Worm (Caenorhabditis elegans) whole organism, L4 larva: Measurements from ENCODE around the gene T25E4.2.

Experiments used
- D1046.2 ChIP-seq: fragments of 200-800 bp; sonication (Bioruptor generic); IDR thresholded peaks from 2 replicates; pipeline ENCODE4 v1.3.6; 2022; ENCODE audit warnings: missing genetic modification characterization, missing compliant biosample characterization
- F10B5.3 ChIP-seq: sonication (generic microtip); optimal IDR thresholded peaks from 2 replicates; lab custom pipeline; 2016; ENCODE audit warnings: mild to moderate bottlenecking, missing genetic modification characterization, missing compliant biosample characterization
- F37D6.2 ChIP-seq: sonication (generic microtip); optimal IDR thresholded peaks from 2 replicates; lab custom pipeline; 2016; ENCODE audit warnings: mild to moderate bottlenecking, missing genetic modification characterization, missing compliant biosample characterization
- R02D3.7 ChIP-seq: fragments of 150-350 bp; sonication (generic microtip); optimal IDR thresholded peaks from 3 replicates; lab custom pipeline; 2014; ENCODE audit warnings: missing biosample characterization, missing genetic modification characterization
- T20F7.1 ChIP-seq: fragments of 200-800 bp; sonication (Bioruptor generic); optimal IDR thresholded peaks from 2 replicates; lab custom pipeline; 2018; ENCODE audit warnings: mild to moderate bottlenecking, missing genetic modification characterization, missing compliant biosample characterization
- Y75B8A.6 ChIP-seq: fragments of 200-800 bp; sonication (Bioruptor generic); IDR thresholded peaks from 2 replicates; pipeline ENCODE4 v1.3.6; 2022; ENCODE audit warnings: missing genetic modification reagents, missing genetic modification characterization, missing compliant biosample characterization
- ama-1 ChIP-seq: fragments of 150-350 bp; optimal IDR thresholded peaks from 2 replicates; lab custom pipeline; 2014; ENCODE audit warnings: inconsistent platforms, mixed read lengths
- arid-1 ChIP-seq: fragments of 200-800 bp; sonication (Bioruptor generic); conservative IDR thresholded peaks from 2 replicates; pipeline ENCODE4 v1.3.6; 2022; ENCODE audit warnings: missing genetic modification reagents, missing genetic modification characterization, missing compliant biosample characterization
- ceh-20 ChIP-seq: fragments of 200-800 bp; sonication (Bioruptor generic); IDR thresholded peaks from 2 replicates; pipeline ENCODE4 v1.3.6; 2022; ENCODE audit warnings: missing genetic modification reagents, missing genetic modification characterization, missing compliant biosample characterization
- ceh-82 ChIP-seq: sonication (generic microtip); optimal IDR thresholded peaks from 2 replicates; lab custom pipeline; 2017; ENCODE audit warnings: missing biosample characterization, missing genetic modification characterization
- cey-2 ChIP-seq: sonication (generic microtip); optimal IDR thresholded peaks from 3 replicates; lab custom pipeline; 2017; ENCODE audit warnings: missing genetic modification characterization, mild to moderate bottlenecking, missing compliant biosample characterization, antibody characterized with exemption, borderline replicate concordance; ENCODE audit not compliant: insufficient read depth
- ctbp-1 ChIP-seq: fragments of 200-800 bp; sonication (Bioruptor generic); IDR thresholded peaks from 2 replicates; pipeline ENCODE4 v1.3.6; 2022; ENCODE audit warnings: missing genetic modification reagents, missing genetic modification characterization, missing compliant biosample characterization
- daf-16 ChIP-seq, 3 experiments: sonication (generic microtip); optimal IDR thresholded peaks; 2 replicates each; lab custom pipeline; 2016 to 2017; ENCODE audit warnings: missing genetic modification characterization in 3 of 3, missing genetic modification reagents in 3 of 3, mild to moderate bottlenecking in 2 of 3, missing compliant biosample characterization in 2 of 3, missing biosample characterization in 1 of 3, moderate library complexity in 1 of 3
- dmd-9 ChIP-seq: fragments of 200-800 bp; sonication (Bioruptor generic); IDR thresholded peaks from 2 replicates; pipeline ENCODE4 v1.3.6; 2022; ENCODE audit warnings: missing genetic modification reagents, missing genetic modification characterization, missing compliant biosample characterization
- dve-1 ChIP-seq: sonication (generic microtip); optimal IDR thresholded peaks from 2 replicates; lab custom pipeline; 2017; ENCODE audit warnings: antibody characterized with exemption, mild to moderate bottlenecking, missing genetic modification characterization, missing compliant biosample characterization; ENCODE audit not compliant: insufficient read depth
- hif-1 ChIP-seq, 2 experiments: sonication (generic microtip); optimal IDR thresholded peaks; 2 replicates each; lab custom pipeline; 2016 to 2017; ENCODE audit warnings: missing compliant biosample characterization in 2 of 2, missing genetic modification characterization in 2 of 2, missing genetic modification reagents in 2 of 2, missing genotype in 2 of 2, mild to moderate bottlenecking in 1 of 2
- hlh-30 ChIP-seq: sonication (generic microtip); optimal IDR thresholded peaks from 2 replicates; lab custom pipeline; 2017; ENCODE audit warnings: antibody characterized with exemption, mild to moderate bottlenecking, missing genetic modification characterization, missing compliant biosample characterization; ENCODE audit not compliant: insufficient read depth
- lin-1 ChIP-seq: fragments of 200-800 bp; sonication (Bioruptor generic); IDR thresholded peaks from 2 replicates; pipeline ENCODE4 v1.3.6; 2022; ENCODE audit warnings: missing genetic modification reagents, missing genetic modification characterization, missing compliant biosample characterization
- lin-13 ChIP-seq: fragments of 150-350 bp; optimal IDR thresholded peaks from 2 replicates; lab custom pipeline; 2014; ENCODE audit warnings: missing biosample characterization, missing genetic modification reagents, missing genetic modification characterization
- lin-29 ChIP-seq: fragments of 200-800 bp; sonication (Bioruptor generic); IDR thresholded peaks from 2 replicates; pipeline ENCODE4 v1.3.6; 2022; ENCODE audit warnings: missing genetic modification reagents, missing genetic modification characterization, missing compliant biosample characterization
- lin-38 ChIP-seq: fragments of 200-800 bp; sonication (Bioruptor generic); IDR thresholded peaks from 2 replicates; pipeline ENCODE4 v1.3.6; 2022; ENCODE audit warnings: missing genetic modification reagents, missing genetic modification characterization, missing compliant biosample characterization
- lin-39 ChIP-seq: fragments of 150-350 bp; optimal IDR thresholded peaks from 2 replicates; lab custom pipeline; 2014; ENCODE audit warnings: missing biosample characterization, missing genetic modification reagents, missing genetic modification characterization
- lir-3 ChIP-seq: sonication (generic microtip); optimal IDR thresholded peaks from 2 replicates; lab custom pipeline; 2016; ENCODE audit warnings: mild to moderate bottlenecking, missing genetic modification characterization, missing compliant biosample characterization
- lsy-2 ChIP-seq, 2 experiments: fragments of 150-350 bp in 1 of 2; sonication (generic microtip) in 1 of 2; optimal IDR thresholded peaks; 2 replicates each; lab custom pipeline; 2014 to 2017; ENCODE audit warnings: missing biosample characterization in 2 of 2, missing genetic modification characterization in 2 of 2
- mdl-1 ChIP-seq, 2 experiments: fragments of 150-350 bp in 1 of 2; sonication (generic microtip) in 1 of 2; optimal IDR thresholded peaks; 2 replicates each; lab custom pipeline; 2014 to 2017; ENCODE audit warnings: missing biosample characterization in 2 of 2, missing genetic modification characterization in 2 of 2
- mxl-3 ChIP-seq: fragments of 200-800 bp; sonication (Bioruptor generic); optimal IDR thresholded peaks from 2 replicates; lab custom pipeline; 2018; ENCODE audit warnings: mild to moderate bottlenecking, missing genetic modification characterization, missing compliant biosample characterization
- nhr-10 ChIP-seq: fragments of 150-350 bp; optimal IDR thresholded peaks from 2 replicates; lab custom pipeline; 2014; ENCODE audit warnings: missing biosample characterization, missing genetic modification characterization
- nhr-6 ChIP-seq: fragments of 150-350 bp; optimal IDR thresholded peaks from 2 replicates; lab custom pipeline; 2014; ENCODE audit warnings: missing biosample characterization, missing genetic modification characterization
- nhr-77 ChIP-seq: fragments of 150-350 bp; optimal IDR thresholded peaks from 2 replicates; lab custom pipeline; 2014; ENCODE audit warnings: missing biosample characterization, missing genetic modification characterization
- pha-4 ChIP-seq, 2 experiments: fragments of 150-350 bp in 1 of 2; fragments of 200-800 bp in 1 of 2; sonication (Bioruptor generic) in 1 of 2; IDR thresholded peaks in 1 of 2; optimal IDR thresholded peaks in 1 of 2; 2 replicates each; pipeline versions ENCODE4 v1.3.6 to Lab custom; 2014 to 2022; ENCODE audit warnings: missing genetic modification characterization in 2 of 2, missing genetic modification reagents in 2 of 2, missing biosample characterization in 1 of 2, missing compliant biosample characterization in 1 of 2
- rbr-2 ChIP-seq: sonication (generic microtip); optimal IDR thresholded peaks from 2 replicates; lab custom pipeline; 2016; ENCODE audit warnings: missing genotype, missing genetic modification characterization, missing compliant biosample characterization
- saeg-2 ChIP-seq: fragments of 200-800 bp; sonication (Bioruptor generic); IDR thresholded peaks from 2 replicates; pipeline ENCODE4 v1.3.6; 2022; ENCODE audit warnings: missing genetic modification reagents, missing genetic modification characterization, missing compliant biosample characterization
- set-16 ChIP-seq: fragments of 200-800 bp; sonication (Bioruptor generic); IDR thresholded peaks from 2 replicates; pipeline ENCODE4 v1.3.6; 2022; ENCODE audit warnings: missing genetic modification reagents, missing genetic modification characterization, missing compliant biosample characterization
- snpc-4 ChIP-seq: fragments of 150-350 bp; optimal IDR thresholded peaks from 2 replicates; lab custom pipeline; 2014; ENCODE audit warnings: missing biosample characterization, missing genetic modification characterization
- unc-130 ChIP-seq: sonication (generic microtip); optimal IDR thresholded peaks from 2 replicates; lab custom pipeline; 2016; ENCODE audit warnings: missing genetic modification reagents, missing genetic modification characterization, missing compliant biosample characterization
- unc-39 ChIP-seq: sonication (generic microtip); optimal IDR thresholded peaks from 2 replicates; lab custom pipeline; 2017; ENCODE audit warnings: missing biosample characterization, missing genetic modification characterization
- unc-62 ChIP-seq, 3 experiments: fragments of 150-350 bp in 1 of 3; sonication (generic microtip); optimal IDR thresholded peaks in 2 of 3; peaks in 1 of 3; 1 replicate in 1 of 3; 2 replicates in 2 of 3; lab custom pipeline; 2014 to 2017; ENCODE audit warnings: missing biosample characterization in 3 of 3, missing genetic modification characterization in 3 of 3, missing genetic modification reagents in 3 of 3, missing genotype in 1 of 3
- vab-7 ChIP-seq: fragments of 200-800 bp; sonication (Bioruptor generic); IDR thresholded peaks from 2 replicates; pipeline ENCODE4 v1.3.6; 2022; ENCODE audit warnings: missing genetic modification reagents, missing genetic modification characterization, missing compliant biosample characterization
- zfp-2 ChIP-seq: sonication (generic microtip); optimal IDR thresholded peaks from 2 replicates; lab custom pipeline; 2016; ENCODE audit warnings: mild to moderate bottlenecking, missing genetic modification characterization, missing compliant biosample characterization
- zip-11 ChIP-seq: fragments of 200-800 bp; sonication (Bioruptor generic); IDR thresholded peaks from 2 replicates; pipeline ENCODE4 v1.3.6; 2022; ENCODE audit warnings: missing genetic modification characterization, missing compliant biosample characterization
- zip-2 ChIP-seq: fragments of 150-350 bp; optimal IDR thresholded peaks from 2 replicates; lab custom pipeline; 2014; ENCODE audit warnings: missing biosample characterization, missing genetic modification characterization
- ztf-7 ChIP-seq: fragments of 150-350 bp; optimal IDR thresholded peaks from 2 replicates; lab custom pipeline; 2014; ENCODE audit warnings: missing biosample characterization, missing genetic modification characterization

The T25E4.2 gene

ce11 chrII:5599326-5600044 is 17.3 kb upstream of the T25E4.2 start, which contains the start of gene C17G10.10 (continued):
- TF ChIP-seq dmd-9 (0 out of 2 replicates have a peak, but pooled peaks have one; percentile 18), lin-38 (GFP tag; lab: Robert Waterston, UW) (peak; percentile 69), lin-39 (tag; lab: Kevin White, UChicago) (no peak), daf-16 (GFP tag; optimal IDR thresholded peaks at IDR 0.05; lab: Kevin White, UChicago) (peak; percentile 35 to 79), daf-16 (tag; optimal IDR thresholded peaks at IDR 0.05; lab: Kevin White, UChicago) (peak; percentile 82), zfp-2 (tag; lab: Kevin White, UChicago) (no peak), ctbp-1 (GFP tag; lab: Robert Waterston, UW) (no peak), ceh-20 (peak; percentile 39; the same call in 1 of the 2 replicates), lin-1 (GFP tag; lab: Robert Waterston, UW) (peak; percentile 33; the same call in 1 of the 2 replicates), ztf-7 (tag; lab: Kevin White, UChicago) (peak; percentile 68), lin-29 (GFP tag; lab: Robert Waterston, UW) (no peak), unc-130 (GFP tag; lab: Kevin White, UChicago) (peak; percentile 39), vab-7 (GFP tag; lab: Robert Waterston, UW) (no peak), rbr-2 (tag; lab: Kevin White, UChicago) (peak; percentile 67), nhr-10 (no peak), unc-39 (tag; lab: Kevin White, UChicago) (no peak), lir-3 (tag; lab: Kevin White, UChicago) (no peak), ceh-82 (tag; lab: Kevin White, UChicago) (no peak), dve-1 (tag; lab: Kevin White, UChicago) (peak; percentile 89), pha-4 (GFP tag; IDR thresholded peaks at IDR 0.05; lab: Robert Waterston, UW) (peak; percentile 50), pha-4 (tag; optimal IDR thresholded peaks at IDR 0.05; lab: Kevin White, UChicago) (peak; percentile 6), F10B5.3 (peak; percentile 24), cey-2 (tag; lab: Kevin White, UChicago) (no peak), ama-1 (lab: Kevin White, UChicago) (peak; percentile 97), D1046.2 (GFP tag; lab: Robert Waterston, UW) (no peak), mxl-3 (peak; percentile 27), saeg-2 (GFP tag; lab: Robert Waterston, UW) (no peak), snpc-4 (tag; lab: Kevin White, UChicago) (peak; percentile 93)

- TF ChIP-seq pha-4 (GFP tag; IDR thresholded peaks at IDR 0.05; lab: Robert Waterston, UW) (no peak), pha-4 (tag; optimal IDR thresholded peaks at IDR 0.05; lab: Kevin White, UChicago) (no peak), zip-11 (GFP tag; lab: Robert Waterston, UW) (no peak), zip-2 (tag; lab: Kevin White, UChicago) (no peak), F37D6.2 (tag; lab: Kevin White, UChicago) (no peak), arid-1 (GFP tag; lab: Robert Waterston, UW) (no peak), Y75B8A.6 (GFP tag; lab: Robert Waterston, UW) (no peak), nhr-10 (no peak), saeg-2 (GFP tag; lab: Robert Waterston, UW) (no peak), set-16 (GFP tag; lab: Robert Waterston, UW) (no peak), R02D3.7 (no peak), dmd-9 (no peak), hif-1 (tag; optimal IDR thresholded peaks at IDR 0.05; lab: Kevin White, UChicago) (no peak)
Observed at ce11 chrII:5596247-5596646, 14.0 kb upstream of the T25E4.2 start, which contains the start of gene C17G10.1. C17G10.1 (plus strand) TSS chrII:5596547.

ce11 chrII:5594210-5594764 is 12.1 kb upstream of the T25E4.2 start, which contains the start of gene ttc-4:
ttc-4 (plus strand) TSS chrII:5594714.
- no peak for TF ChIP-seq daf-16 (GFP tag; optimal IDR thresholded peaks at IDR 0.05; lab: Kevin White, UChicago)
- no peak for TF ChIP-seq daf-16 (tag; optimal IDR thresholded peaks at IDR 0.05; lab: Kevin White, UChicago)
- TF ChIP-seq nhr-6 = no peak
- peak; percentile 31 for TF ChIP-seq lin-13 (GFP tag; lab: Kevin White, UChicago)
- no peak for TF ChIP-seq R02D3.7
- peak; percentile 18 for TF ChIP-seq rbr-2 (tag; lab: Kevin White, UChicago)
- TF ChIP-seq dve-1 (tag; lab: Kevin White, UChicago) = peak; percentile 54
- peak; percentile 62 for TF ChIP-seq nhr-77 (tag; lab: Kevin White, UChicago)
- peak; percentile 43 for TF ChIP-seq hlh-30 (tag; lab: Kevin White, UChicago)
- peak; percentile 91 for TF ChIP-seq lin-38 (GFP tag; lab: Robert Waterston, UW)
- TF ChIP-seq ztf-7 (tag; lab: Kevin White, UChicago) = no peak
- peak in 1 of 2 experiments; percentile 64 for TF ChIP-seq lsy-2 (tag; optimal IDR thresholded peaks at IDR 0.05; lab: Kevin White, UChicago)
- peak; percentile 25 for TF ChIP-seq T20F7.1 (GFP tag; lab: Kevin White, UChicago)
- TF ChIP-seq snpc-4 (tag; lab: Kevin White, UChicago) = no peak
- TF ChIP-seq unc-62 (GFP tag; optimal IDR thresholded peaks at IDR 0.05 in 1 of 2; lab: Kevin White, UChicago) = peak in 1 of 2 experiments; percentile 21
- no peak for TF ChIP-seq unc-62 (tag; optimal IDR thresholded peaks at IDR 0.05; lab: Kevin White, UChicago)
- peak in 1 of 2 experiments; percentile 0 for TF ChIP-seq mdl-1 (tag; optimal IDR thresholded peaks at IDR 0.05; lab: Kevin White, UChicago)
